In genomic region chr3L:9193003-9193402, dm6 we compare ENCODE assay signal across 1 fruit fly cellular context.
A peak's percentile ranks its signal among the peaks of the same experiment; 100 is the strongest.
TF ChIP-seq lines count a peak whose summit lies in the region.

No protein-coding gene starts in this region.

TF ChIP-seq in whole organism, embryonic, 481 proteins besides CTCF, POLR2A, EP300 and RAD21 (continued from another document):
- TF ChIP-seq dmrt11E (tag; optimal IDR thresholded peaks at IDR 0.05; lab: Kevin White, UChicago) (no peak), CG3726 (GFP tag; IDR thresholded peaks at IDR 0.05; lab: Robert Waterston, UW) (no peak), CG7987 (GFP tag; optimal IDR thresholded peaks at IDR 0.05; lab: Kevin White, UChicago) (no peak), CG3407 (GFP tag; optimal IDR thresholded peaks at IDR 0.05; lab: Kevin White, UChicago) (no peak), Hmr (GFP tag; optimal IDR thresholded peaks at IDR 0.05; lab: Kevin White, UChicago) (peak; percentile 28), pho (GFP tag; optimal IDR thresholded peaks at IDR 0.05; lab: Kevin White, UChicago) (no peak), CG16779 (GFP tag; IDR thresholded peaks at IDR 0.05; lab: Robert Waterston, UW) (no peak), en (GFP tag; optimal IDR thresholded peaks at IDR 0.05; lab: Kevin White, UChicago) (no peak), Blimp-1 (GFP tag; optimal IDR thresholded peaks at IDR 0.05; lab: Kevin White, UChicago) (no peak), CG9876 (GFP tag; optimal IDR thresholded peaks at IDR 0.05; lab: Kevin White, UChicago) (no peak), CG7963 (GFP tag; IDR thresholded peaks at IDR 0.05; lab: Robert Waterston, UW; ENCODE audit: partially characterized antibody) (no peak), Sin3A (optimal IDR thresholded peaks at IDR 0.05; lab: Kevin White, UChicago) (no peak), NfI (GFP tag; optimal IDR thresholded peaks at IDR 0.05; lab: Kevin White, UChicago) (no peak), CG2678 (tag; optimal IDR thresholded peaks at IDR 0.05; lab: Kevin White, UChicago) (peak; percentile 33), Dbx (GFP tag; IDR thresholded peaks at IDR 0.05; lab: Robert Waterston, UW) (no peak), CG6813 (GFP tag; optimal IDR thresholded peaks at IDR 0.05; lab: Kevin White, UChicago) (no peak), CG15696 (tag; optimal IDR thresholded peaks at IDR 0.05; lab: Kevin White, UChicago) (no peak), B-H1 (GFP tag; IDR thresholded peaks at IDR 0.05; lab: Robert Waterston, UW) (no peak), br (optimal IDR thresholded peaks at IDR 0.05; lab: Kevin White, UChicago) (no peak), CG31388 (GFP tag; optimal IDR thresholded peaks at IDR 0.05; lab: Kevin White, UChicago) (no peak), Ets97D (GFP tag; optimal IDR thresholded peaks at IDR 0.05; lab: Kevin White, UChicago) (no peak), Fer2 (tag; optimal IDR thresholded peaks at IDR 0.05; lab: Kevin White, UChicago) (no peak), CG18619 (GFP tag; optimal IDR thresholded peaks at IDR 0.05; lab: Kevin White, UChicago) (no peak), CG10959 (GFP tag; IDR thresholded peaks at IDR 0.05; lab: Robert Waterston, UW) (no peak), CG5180 (GFP tag; optimal IDR thresholded peaks at IDR 0.05; lab: Kevin White, UChicago) (no peak), CG11504 (tag; optimal IDR thresholded peaks at IDR 0.05; lab: Kevin White, UChicago) (no peak), Usf (GFP tag; optimal IDR thresholded peaks at IDR 0.05; lab: Kevin White, UChicago) (no peak), esg (GFP tag; conservative IDR thresholded peaks at IDR 0.05; lab: Robert Waterston, UW) (no peak), CG7357 (GFP tag; IDR thresholded peaks at IDR 0.05; lab: Robert Waterston, UW) (no peak), cwo (GFP tag; optimal IDR thresholded peaks at IDR 0.05; lab: Kevin White, UChicago) (peak; percentile 3), zen2 (GFP tag; IDR thresholded peaks at IDR 0.05; lab: Robert Waterston, UW; ENCODE audit: partially characterized antibody) (no peak), kay (GFP tag; optimal IDR thresholded peaks at IDR 0.05; lab: Kevin White, UChicago) (no peak), sob (GFP tag; IDR thresholded peaks at IDR 0.05; lab: Robert Waterston, UW) (no peak), Asciz (GFP tag; optimal IDR thresholded peaks at IDR 0.05; lab: Kevin White, UChicago) (no peak)
